Worm (Caenorhabditis elegans) whole organism, late embryonic: Measurements from ENCODE around the gene nfm-1.

ENCODE experiments used
- K02D7.2 ChIP-seq: sonication (generic microtip); optimal IDR thresholded peaks from 2 replicates; lab custom pipeline; 2017; ENCODE audit warnings: mild to moderate bottlenecking, missing genetic modification characterization, missing compliant biosample characterization
- ceh-18 ChIP-seq: sonication (generic microtip); optimal IDR thresholded peaks from 2 replicates; lab custom pipeline; 2016; ENCODE audit warnings: missing genetic modification characterization, missing compliant biosample characterization
- pha-4 ChIP-seq: fragments of 150-350 bp; optimal IDR thresholded peaks from 2 replicates; lab custom pipeline; 2018; ENCODE audit warnings: missing biosample characterization, missing genetic modification reagents, missing genetic modification characterization
- pqm-1 ChIP-seq: sonication (generic microtip); optimal IDR thresholded peaks from 2 replicates; lab custom pipeline; 2016; ENCODE audit warnings: missing genetic modification characterization, missing compliant biosample characterization
- tbx-2 ChIP-seq: sonication (generic microtip); optimal IDR thresholded peaks from 2 replicates; lab custom pipeline; 2016; ENCODE audit warnings: missing genetic modification characterization, missing compliant biosample characterization

- peak; percentile 33 for TF ChIP-seq ceh-18 (tag; lab: Kevin White, UChicago)
- TF ChIP-seq pha-4 (tag; lab: Kevin White, UChicago), result no peak
- peak; percentile 32 for TF ChIP-seq tbx-2 (tag; lab: Kevin White, UChicago)
- no peak for TF ChIP-seq K02D7.2
- TF ChIP-seq pqm-1 (tag; lab: Kevin White, UChicago), result no peak
Measured at ce11 chrIII:6206161-6206853, 47.1 kb downstream of the nfm-1 start, which contains the start of the genes sna-3 and rps-3.
